Worm (Caenorhabditis elegans) whole organism, L4 larva: Measurements from ENCODE around the gene F26F4.2.

Experiments used
- F49E8.2 ChIP-seq: sonication (generic microtip); optimal IDR thresholded peaks from 2 replicates; lab custom pipeline; 2016; ENCODE audit warnings: missing compliant biosample characterization, mild to moderate bottlenecking, missing genetic modification characterization, borderline replicate concordance
- R02D3.7 ChIP-seq: fragments of 150-350 bp; sonication (generic microtip); optimal IDR thresholded peaks from 3 replicates; lab custom pipeline; 2014; ENCODE audit warnings: missing biosample characterization, missing genetic modification characterization
- T26A8.4 ChIP-seq: fragments of 200-800 bp; sonication (Bioruptor generic); IDR thresholded peaks from 2 replicates; pipeline ENCODE4 v1.3.6; 2022; ENCODE audit warnings: missing genetic modification characterization, missing compliant biosample characterization
- Y75B8A.6 ChIP-seq: fragments of 200-800 bp; sonication (Bioruptor generic); IDR thresholded peaks from 2 replicates; pipeline ENCODE4 v1.3.6; 2022; ENCODE audit warnings: missing genetic modification reagents, missing genetic modification characterization, missing compliant biosample characterization
- aha-1 ChIP-seq: fragments of 150-350 bp; peaks from one replicate; lab custom pipeline; 2014; ENCODE audit warnings: missing biosample characterization, missing genetic modification characterization
- aly-2 ChIP-seq: sonication (generic microtip); optimal IDR thresholded peaks from 2 replicates; lab custom pipeline; 2018; ENCODE audit warnings: missing biosample characterization, missing genetic modification characterization
- ama-1 ChIP-seq: fragments of 150-350 bp; optimal IDR thresholded peaks from 2 replicates; lab custom pipeline; 2014; ENCODE audit warnings: inconsistent platforms, mixed read lengths
- attf-4 ChIP-seq: sonication (generic microtip); optimal IDR thresholded peaks from 3 replicates; lab custom pipeline; 2017; ENCODE audit warnings: missing biosample characterization, missing genetic modification characterization
- ceh-20 ChIP-seq: fragments of 200-800 bp; sonication (Bioruptor generic); IDR thresholded peaks from 2 replicates; pipeline ENCODE4 v1.3.6; 2022; ENCODE audit warnings: missing genetic modification reagents, missing genetic modification characterization, missing compliant biosample characterization
- ceh-28 ChIP-seq: fragments of 150-350 bp; optimal IDR thresholded peaks from 2 replicates; lab custom pipeline; 2014; ENCODE audit warnings: missing biosample characterization, missing genetic modification reagents, missing genetic modification characterization
- ceh-62 ChIP-seq: sonication (generic microtip); optimal IDR thresholded peaks from 2 replicates; lab custom pipeline; 2017; ENCODE audit warnings: missing biosample characterization, missing genetic modification characterization
- cey-2 ChIP-seq: sonication (generic microtip); optimal IDR thresholded peaks from 3 replicates; lab custom pipeline; 2017; ENCODE audit warnings: missing genetic modification characterization, mild to moderate bottlenecking, missing compliant biosample characterization, antibody characterized with exemption, borderline replicate concordance; ENCODE audit not compliant: insufficient read depth
- daf-16 ChIP-seq, 3 experiments: sonication (generic microtip); optimal IDR thresholded peaks; 2 replicates each; lab custom pipeline; 2016 to 2017; ENCODE audit warnings: missing genetic modification characterization in 3 of 3, missing genetic modification reagents in 3 of 3, mild to moderate bottlenecking in 2 of 3, missing compliant biosample characterization in 2 of 3, missing biosample characterization in 1 of 3, moderate library complexity in 1 of 3
- daf-8 ChIP-seq: fragments of 200-800 bp; sonication (Bioruptor generic); IDR thresholded peaks from 2 replicates; pipeline ENCODE4 v1.3.6; 2022; ENCODE audit warnings: missing genetic modification characterization, missing compliant biosample characterization
- dmd-6 ChIP-seq: fragments of 200-800 bp; sonication (Bioruptor generic); IDR thresholded peaks from 2 replicates; pipeline ENCODE4 v1.3.6; 2022; ENCODE audit warnings: missing genetic modification reagents, missing genetic modification characterization, missing compliant biosample characterization
- egl-43 ChIP-seq: fragments of 200-800 bp; sonication (Bioruptor generic); IDR thresholded peaks from 2 replicates; pipeline ENCODE4 v1.3.6; 2022; ENCODE audit warnings: missing genetic modification reagents, missing genetic modification characterization, missing compliant biosample characterization
- fkh-10 ChIP-seq: fragments of 150-350 bp; optimal IDR thresholded peaks from 2 replicates; lab custom pipeline; 2014; ENCODE audit warnings: missing biosample characterization, missing genetic modification reagents, missing genetic modification characterization
- fos-1 ChIP-seq: fragments of 150-350 bp; optimal IDR thresholded peaks from 2 replicates; lab custom pipeline; 2014; ENCODE audit warnings: missing biosample characterization, missing genetic modification characterization
- hlh-11 ChIP-seq: fragments of 200-800 bp; sonication (Bioruptor generic); optimal IDR thresholded peaks from 2 replicates; lab custom pipeline; 2018; ENCODE audit warnings: mild to moderate bottlenecking, missing genetic modification characterization, missing compliant biosample characterization
- hlh-30 ChIP-seq: sonication (generic microtip); optimal IDR thresholded peaks from 2 replicates; lab custom pipeline; 2017; ENCODE audit warnings: antibody characterized with exemption, mild to moderate bottlenecking, missing genetic modification characterization, missing compliant biosample characterization; ENCODE audit not compliant: insufficient read depth
- hmg-1.1 ChIP-seq: fragments of 200-800 bp; sonication (Bioruptor generic); IDR thresholded peaks from 2 replicates; pipeline ENCODE4 v1.3.6; 2022; ENCODE audit warnings: missing genetic modification reagents, missing genetic modification characterization, missing compliant biosample characterization
- lin-13 ChIP-seq: fragments of 150-350 bp; optimal IDR thresholded peaks from 2 replicates; lab custom pipeline; 2014; ENCODE audit warnings: missing biosample characterization, missing genetic modification reagents, missing genetic modification characterization
- lin-38 ChIP-seq: fragments of 200-800 bp; sonication (Bioruptor generic); IDR thresholded peaks from 2 replicates; pipeline ENCODE4 v1.3.6; 2022; ENCODE audit warnings: missing genetic modification reagents, missing genetic modification characterization, missing compliant biosample characterization
- madf-5 ChIP-seq, 2 experiments: fragments of 200-800 bp; sonication (Bioruptor generic); IDR thresholded peaks; 2 replicates each; pipeline ENCODE4 v1.3.6; 2022; ENCODE audit warnings: missing compliant biosample characterization in 2 of 2, missing genetic modification characterization in 2 of 2
- madf-9 ChIP-seq: fragments of 200-800 bp; sonication (Bioruptor generic); conservative IDR thresholded peaks from 2 replicates; pipeline ENCODE4 v1.3.6; 2022; ENCODE audit warnings: missing genetic modification reagents, missing genetic modification characterization, missing compliant biosample characterization
- mdl-1 ChIP-seq, 2 experiments: fragments of 150-350 bp in 1 of 2; sonication (generic microtip) in 1 of 2; optimal IDR thresholded peaks; 2 replicates each; lab custom pipeline; 2014 to 2017; ENCODE audit warnings: missing biosample characterization in 2 of 2, missing genetic modification characterization in 2 of 2
- mxl-2 ChIP-seq: fragments of 200-800 bp; sonication (Bioruptor generic); conservative IDR thresholded peaks from 2 replicates; pipeline ENCODE4 v1.3.6; 2022; ENCODE audit warnings: missing genetic modification reagents, missing genetic modification characterization, missing compliant biosample characterization
- mxl-3 ChIP-seq: fragments of 200-800 bp; sonication (Bioruptor generic); optimal IDR thresholded peaks from 2 replicates; lab custom pipeline; 2018; ENCODE audit warnings: mild to moderate bottlenecking, missing genetic modification characterization, missing compliant biosample characterization
- nhr-11 ChIP-seq: fragments of 150-350 bp; optimal IDR thresholded peaks from 2 replicates; lab custom pipeline; 2014; ENCODE audit warnings: missing biosample characterization, missing genetic modification characterization
- nhr-42 ChIP-seq: fragments of 200-800 bp; sonication (Bioruptor generic); IDR thresholded peaks from 2 replicates; pipeline ENCODE4 v1.3.6; 2022; ENCODE audit warnings: missing genetic modification characterization, missing compliant biosample characterization
- nhr-6 ChIP-seq: fragments of 150-350 bp; optimal IDR thresholded peaks from 2 replicates; lab custom pipeline; 2014; ENCODE audit warnings: missing biosample characterization, missing genetic modification characterization
- php-3 ChIP-seq: fragments of 200-800 bp; sonication (Bioruptor generic); IDR thresholded peaks from 2 replicates; pipeline ENCODE4 v1.3.6; 2022; ENCODE audit warnings: missing genetic modification reagents, missing genetic modification characterization, missing compliant biosample characterization
- saeg-2 ChIP-seq: fragments of 200-800 bp; sonication (Bioruptor generic); IDR thresholded peaks from 2 replicates; pipeline ENCODE4 v1.3.6; 2022; ENCODE audit warnings: missing genetic modification reagents, missing genetic modification characterization, missing compliant biosample characterization
- snpc-1.2 ChIP-seq: fragments of 200-800 bp; sonication (Bioruptor generic); IDR thresholded peaks from 2 replicates; pipeline ENCODE4 v1.3.6; 2022; ENCODE audit warnings: missing genetic modification reagents, missing genetic modification characterization, missing compliant biosample characterization
- spr-1 ChIP-seq: sonication (generic microtip); optimal IDR thresholded peaks from 2 replicates; lab custom pipeline; 2016; ENCODE audit warnings: mild to moderate bottlenecking, missing genetic modification characterization, missing compliant biosample characterization
- tag-97 ChIP-seq: fragments of 200-800 bp; sonication (Bioruptor generic); IDR thresholded peaks from 2 replicates; pipeline ENCODE4 v1.3.6; 2022; ENCODE audit warnings: missing genetic modification characterization, missing compliant biosample characterization
- unc-62 ChIP-seq, 3 experiments: fragments of 150-350 bp in 1 of 3; sonication (generic microtip); optimal IDR thresholded peaks in 2 of 3; peaks in 1 of 3; 1 replicate in 1 of 3; 2 replicates in 2 of 3; lab custom pipeline; 2014 to 2017; ENCODE audit warnings: missing biosample characterization in 3 of 3, missing genetic modification characterization in 3 of 3, missing genetic modification reagents in 3 of 3, missing genotype in 1 of 3
- zag-1 ChIP-seq: fragments of 150-350 bp; optimal IDR thresholded peaks from 2 replicates; lab custom pipeline; 2014; ENCODE audit warnings: missing biosample characterization, missing genetic modification characterization
- zfp-3 ChIP-seq: fragments of 200-800 bp; sonication (Bioruptor generic); conservative IDR thresholded peaks from 2 replicates; pipeline ENCODE4 v1.3.6; 2022; ENCODE audit warnings: missing genetic modification reagents, missing genetic modification characterization, missing compliant biosample characterization
- ztf-7 ChIP-seq: fragments of 150-350 bp; optimal IDR thresholded peaks from 2 replicates; lab custom pipeline; 2014; ENCODE audit warnings: missing biosample characterization, missing genetic modification characterization

The F26F4.2 gene

DNA sequence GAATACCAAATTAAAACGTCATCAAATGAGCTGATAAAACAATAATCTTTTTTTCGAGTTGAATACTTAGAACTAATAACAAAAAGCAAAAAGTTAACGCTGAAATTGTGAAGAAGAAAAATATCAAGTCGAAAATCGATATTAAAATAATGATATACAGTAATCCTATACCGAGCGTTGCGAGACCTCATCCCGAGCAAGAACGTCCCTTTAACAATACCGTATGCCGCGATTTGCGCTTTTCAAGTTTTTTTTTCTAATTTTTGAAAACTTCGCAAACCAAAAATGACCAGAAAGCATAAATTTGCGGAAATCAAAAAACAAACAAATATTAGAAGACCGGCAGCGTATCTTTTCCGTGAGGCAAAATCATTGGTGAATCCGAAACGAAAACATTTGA is 20.1 kb upstream of the F26F4.2 start, which contains the start of gene F26F4.5:
Gene F26F4.5, minus strand, starts transcription at position 256 of the 400 bp plus-strand sequence.
- TF ChIP-seq hmg-1.1 (GFP tag; lab: Robert Waterston, UW) (no peak), ztf-7 (no peak), ama-1 (lab: Kevin White, UChicago) (no peak), aha-1 (tag; lab: Kevin White, UChicago) (peak; percentile 70), fos-1 (tag; lab: Kevin White, UChicago) (no peak), lin-38 (GFP tag; lab: Robert Waterston, UW) (peak; percentile 45; the same call in 1 of the 2 replicates)

DNA sequence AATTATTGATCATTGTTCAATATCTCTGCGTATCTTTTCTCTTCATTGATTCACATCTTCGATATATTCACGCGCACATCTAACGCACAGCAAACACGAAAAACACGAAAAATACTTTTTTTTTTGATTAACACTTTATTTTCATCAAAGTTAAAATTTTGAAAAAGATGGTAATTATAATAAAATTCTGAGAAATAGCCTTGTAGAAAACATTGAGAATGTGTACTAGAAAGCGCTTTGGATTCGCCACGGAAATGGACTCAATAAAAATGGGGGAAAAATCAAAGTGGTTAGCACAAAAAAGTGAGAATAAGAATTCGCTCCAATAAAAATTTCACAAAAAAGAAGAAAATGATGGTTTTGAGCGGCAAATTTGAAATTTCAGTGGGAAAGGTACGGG is 17.5 kb upstream of the F26F4.2 start, which contains the start of gene F26F4.6:
Gene F26F4.6, minus strand, starts transcription at position 101 of the 400 bp plus-strand sequence.
- TF ChIP-seq egl-43 (GFP tag; lab: Robert Waterston, UW) (no peak), ceh-20 (no peak), saeg-2 (GFP tag; lab: Robert Waterston, UW) (no peak), aly-2 (tag; lab: Kevin White, UChicago) (no peak)
- TF ChIP-seq, all 104 proteins: peak for 0

DNA sequence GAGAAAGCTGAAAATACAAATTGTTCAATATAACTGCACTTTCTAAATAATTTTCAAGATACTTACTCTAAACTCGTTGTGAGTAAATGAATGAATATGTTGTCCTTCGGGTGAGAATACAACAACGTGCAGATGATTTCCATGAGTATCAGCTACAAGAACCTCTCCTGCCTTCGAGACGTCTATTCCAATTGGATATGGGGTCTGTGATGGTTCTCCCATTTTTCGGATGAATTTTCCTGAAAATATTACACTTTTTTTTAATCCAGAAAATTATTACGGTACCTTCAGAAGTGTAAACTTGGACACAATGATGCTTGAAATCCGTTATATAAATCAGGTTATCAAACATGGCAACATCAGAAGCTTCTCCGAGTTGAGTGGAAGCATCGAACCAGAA is 15.7 kb upstream of the F26F4.2 start:
- peak in 1 of 2 experiments; percentile 91 for TF ChIP-seq unc-62 (GFP tag; optimal IDR thresholded peaks at IDR 0.05 in 1 of 2; lab: Kevin White, UChicago)
- no peak for TF ChIP-seq unc-62 (tag; optimal IDR thresholded peaks at IDR 0.05; lab: Kevin White, UChicago)
- TF ChIP-seq spr-1 (tag; lab: Kevin White, UChicago): no peak

ce11 chrIII:4899035-4899578 is 11.9 kb upstream of the F26F4.2 start, which contains the start of gene nhl-2:
nhl-2 (minus strand) TSS chrIII:4899085.
- TF ChIP-seq Y75B8A.6 (GFP tag; lab: Robert Waterston, UW) (no peak), dmd-6 (GFP tag; lab: Robert Waterston, UW) (peak; percentile 5; the same call in 1 of the 2 replicates), aha-1 (tag; lab: Kevin White, UChicago) (peak; percentile 50), hlh-30 (tag; lab: Kevin White, UChicago) (peak; percentile 76), hlh-11 (tag; lab: Kevin White, UChicago) (no peak)

DNA sequence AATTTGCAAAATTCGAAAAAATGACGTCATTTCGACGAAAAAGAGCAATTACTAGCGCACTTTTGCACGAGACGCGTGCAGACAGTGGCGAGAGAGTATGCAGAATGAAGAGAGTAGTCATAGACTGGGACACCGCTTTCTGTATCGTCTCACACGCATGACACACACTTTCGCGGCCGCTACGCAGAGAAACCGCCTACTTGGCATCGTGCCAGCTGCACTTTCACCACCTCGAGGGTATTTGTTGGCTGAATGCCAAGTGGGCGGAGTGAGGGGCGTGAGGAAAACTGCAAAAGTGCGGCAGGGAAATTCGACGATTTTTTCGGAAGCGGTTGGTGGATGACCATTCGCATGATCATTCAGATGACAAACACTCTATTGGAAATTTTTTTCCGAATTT is 11.3 kb upstream of the F26F4.2 start:
- TF ChIP-seq R02D3.7 (no peak), mxl-3 (GFP tag; lab: Kevin White, UChicago) (peak; percentile 99), fos-1 (tag; lab: Kevin White, UChicago) (no peak), ceh-62 (tag; lab: Kevin White, UChicago) (no peak), madf-9 (GFP tag; lab: Robert Waterston, UW) (peak; percentile 97), snpc-1.2 (peak; percentile 78), nhr-6 (tag; lab: Kevin White, UChicago) (peak; percentile 97), madf-5 (GFP tag; IDR thresholded peaks at IDR 0.05; lab: Robert Waterston, UW) (peak in 1 of 2 experiments; percentile 78; a peak in 1 of 4 replicates), daf-8 (peak; percentile 94; the same call in 1 of the 2 replicates), php-3 (peak; percentile 97), ztf-7 (peak; percentile 74), cey-2 (tag; lab: Kevin White, UChicago) (peak; percentile 9), aha-1 (tag; lab: Kevin White, UChicago) (peak; percentile 100), hmg-1.1 (GFP tag; lab: Robert Waterston, UW) (peak; percentile 98), F49E8.2 (tag; lab: Kevin White, UChicago) (no peak), lin-13 (GFP tag; lab: Kevin White, UChicago) (peak; percentile 97), Y75B8A.6 (GFP tag; lab: Robert Waterston, UW) (peak; percentile 95), nhr-42 (GFP tag; lab: Robert Waterston, UW) (peak; percentile 96), attf-4 (tag; lab: Kevin White, UChicago) (no peak), zag-1 (tag; lab: Kevin White, UChicago) (peak; percentile 62), T26A8.4 (GFP tag; lab: Robert Waterston, UW) (peak; percentile 98), zfp-3 (GFP tag; lab: Robert Waterston, UW) (peak; percentile 96), fkh-10 (peak; percentile 99), mxl-2 (GFP tag; lab: Robert Waterston, UW) (peak; percentile 88), mdl-1 (tag; optimal IDR thresholded peaks at IDR 0.05; lab: Kevin White, UChicago) (peak; percentile 79 to 99), egl-43 (GFP tag; lab: Robert Waterston, UW) (peak; percentile 98), daf-16 (GFP tag; optimal IDR thresholded peaks at IDR 0.05; lab: Kevin White, UChicago) (peak; percentile 78 to 97), daf-16 (tag; optimal IDR thresholded peaks at IDR 0.05; lab: Kevin White, UChicago) (peak; percentile 65), tag-97 (no peak), ceh-28 (tag; lab: Kevin White, UChicago) (peak; percentile 36), nhr-11 (tag; lab: Kevin White, UChicago) (peak; percentile 99)
